Fruit fly (Drosophila melanogaster): ENCODE measurements around the gene sim.

Gene sim

dm6 chr3R:13051942-13052693, 5.4 kb upstream of the sim start, which contains the start of gene pic (continued):
- TF ChIP-seq Dp (GFP tag; optimal IDR thresholded peaks at IDR 0.05) (peak; percentile 90), CG4854 (GFP tag; optimal IDR thresholded peaks at IDR 0.05) (no peak), CG30431 (GFP tag; optimal IDR thresholded peaks at IDR 0.05) (no peak), chinmo (GFP tag; IDR thresholded peaks at IDR 0.05; ENCODE audit: partially characterized antibody) (0 out of 4 replicates have a peak, but pooled peaks have one; percentile 24), CG11696 (GFP tag; IDR thresholded peaks at IDR 0.05) (no peak), CG12155 (GFP tag; optimal IDR thresholded peaks at IDR 0.05) (no peak), Hey (tag; optimal IDR thresholded peaks at IDR 0.05) (no peak), ranshi (GFP tag; IDR thresholded peaks at IDR 0.05) (no peak), gro (GFP tag; optimal IDR thresholded peaks at IDR 0.05) (no peak), Fer3 (tag; optimal IDR thresholded peaks at IDR 0.05) (no peak), run (tag; optimal IDR thresholded peaks at IDR 0.05) (no peak), CG2712 (tag; optimal IDR thresholded peaks at IDR 0.05) (peak; percentile 28), CG3163 (GFP tag; optimal IDR thresholded peaks at IDR 0.05) (peak; percentile 1), sens-2 (GFP tag; IDR thresholded peaks at IDR 0.05) (no peak), ab (GFP tag; optimal IDR thresholded peaks at IDR 0.05) (no peak), CG6272 (GFP tag; IDR thresholded peaks at IDR 0.05) (no peak), slou (GFP tag; optimal IDR thresholded peaks at IDR 0.05) (no peak), B-H2 (GFP tag; optimal IDR thresholded peaks at IDR 0.05) (no peak), CG1233 (GFP tag; optimal IDR thresholded peaks at IDR 0.05) (no peak), knrl (GFP tag; IDR thresholded peaks at IDR 0.05; ENCODE audit: partially characterized antibody) (peak; percentile 85), Usf (GFP tag; optimal IDR thresholded peaks at IDR 0.05) (no peak), CG8924 (tag; optimal IDR thresholded peaks at IDR 0.05) (no peak), pzg (GFP tag; optimal IDR thresholded peaks at IDR 0.05) (peak; percentile 77), CG1529 (GFP tag; optimal IDR thresholded peaks at IDR 0.05) (no peak), mam (GFP tag; optimal IDR thresholded peaks at IDR 0.05) (peak; percentile 6), CG7556 (GFP tag; optimal IDR thresholded peaks at IDR 0.05) (no peak), B-H1 (GFP tag; IDR thresholded peaks at IDR 0.05) (no peak), sima (GFP tag; optimal IDR thresholded peaks at IDR 0.05) (no peak), E2f2 (GFP tag; IDR thresholded peaks at IDR 0.05) (peak; percentile 93), CG17802 (tag; optimal IDR thresholded peaks at IDR 0.05) (no peak), kni (GFP tag; optimal IDR thresholded peaks at IDR 0.05) (no peak), row (GFP tag; IDR thresholded peaks at IDR 0.05) (peak; percentile 69), nerfin-2 (GFP tag; IDR thresholded peaks at IDR 0.05; ENCODE audit: partially characterized antibody) (peak; percentile 57; the same call in 1 of the 2 replicates), CG11723 (GFP tag; optimal IDR thresholded peaks at IDR 0.05) (no peak), Fer2 (tag; optimal IDR thresholded peaks at IDR 0.05) (no peak), CG34422 (GFP tag; IDR thresholded peaks at IDR 0.05) (peak; percentile 87), Hmx (GFP tag; optimal IDR thresholded peaks at IDR 0.05) (no peak), zen (tag; optimal IDR thresholded peaks at IDR 0.05) (peak; percentile 24), CG7786 (GFP tag; optimal IDR thresholded peaks at IDR 0.05) (no peak), CG12391 (tag; optimal IDR thresholded peaks at IDR 0.05) (peak; percentile 2), CG16813 (GFP tag; IDR thresholded peaks at IDR 0.05; ENCODE audit: partially characterized antibody) (peak; percentile 81), CHES-1-like (GFP tag; optimal IDR thresholded peaks at IDR 0.05) (peak; percentile 37), CG10366 (GFP tag; IDR thresholded peaks at IDR 0.05) (no peak), CG12299 (tag; optimal IDR thresholded peaks at IDR 0.05) (no peak), sd (tag; optimal IDR thresholded peaks at IDR 0.05) (no peak), Dad (GFP tag; optimal IDR thresholded peaks at IDR 0.05) (no peak), Rfx (GFP tag; IDR thresholded peaks at IDR 0.05) (no peak), Meics (GFP tag; optimal IDR thresholded peaks at IDR 0.05) (no peak), CG17328 (GFP tag; IDR thresholded peaks at IDR 0.05) (no peak), Sin3A (optimal IDR thresholded peaks at IDR 0.05) (peak; percentile 93), Antp (GFP tag; optimal IDR thresholded peaks at IDR 0.05) (no peak)

Measured in whole organism, embryonic.